Fruit fly (Drosophila melanogaster): ENCODE measurements around the gene lsn.
A peak's percentile ranks its signal among the peaks of the same experiment; 100 is the strongest.

The lsn gene

DNA sequence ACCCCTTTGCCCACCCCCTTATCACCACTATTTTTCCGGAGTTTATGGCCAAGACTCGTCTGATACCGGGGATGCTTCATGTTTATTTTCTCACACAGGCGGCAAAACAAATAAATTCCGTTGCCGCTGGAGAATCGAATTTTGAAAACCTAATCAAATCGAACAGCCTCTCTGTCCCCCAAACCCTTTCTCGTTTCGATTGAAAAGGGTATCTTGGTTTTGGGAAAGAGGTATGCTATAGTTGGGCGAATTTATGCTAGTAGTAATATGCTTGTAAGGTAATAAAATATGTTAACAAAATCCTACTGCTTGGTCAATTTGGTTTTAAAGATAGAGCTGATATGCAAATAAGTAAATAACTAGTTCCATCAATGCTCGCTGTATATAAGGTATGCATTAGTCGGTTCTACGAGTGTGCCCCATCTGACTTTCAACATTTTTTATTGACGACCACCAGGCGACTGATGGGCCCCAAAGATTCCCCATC is 36.9 kb upstream of the lsn start (continued):
- TF ChIP-seq fd102C (GFP tag; optimal IDR thresholded peaks at IDR 0.05) (no peak), lilli (GFP tag; optimal IDR thresholded peaks at IDR 0.05) (peak; percentile 70), CG13424 (tag; optimal IDR thresholded peaks at IDR 0.05) (peak; percentile 76), sr (GFP tag; IDR thresholded peaks at IDR 0.05) (no peak), esg (GFP tag; conservative IDR thresholded peaks at IDR 0.05) (peak; percentile 58), BtbVII (GFP tag; optimal IDR thresholded peaks at IDR 0.05) (no peak), CG7745 (tag; optimal IDR thresholded peaks at IDR 0.05) (peak; percentile 39), dimm (GFP tag; IDR thresholded peaks at IDR 0.05) (peak; percentile 53), CG13775 (GFP tag; optimal IDR thresholded peaks at IDR 0.05) (peak; percentile 55), CG6854 (GFP tag; optimal IDR thresholded peaks at IDR 0.05) (no peak), CG15011 (GFP tag; optimal IDR thresholded peaks at IDR 0.05) (no peak), Oli (tag; optimal IDR thresholded peaks at IDR 0.05) (peak; percentile 82), Antp (GFP tag; optimal IDR thresholded peaks at IDR 0.05) (peak; percentile 5), nom (GFP tag; optimal IDR thresholded peaks at IDR 0.05) (no peak), Ets65A (GFP tag) (peak; percentile 93), stc (GFP tag; IDR thresholded peaks at IDR 0.05) (peak; percentile 32; the same call in 1 of the 2 replicates), h (optimal IDR thresholded peaks at IDR 0.05) (no peak), slbo (GFP tag; IDR thresholded peaks at IDR 0.05) (peak; percentile 32; the same call in 1 of the 2 replicates), CG1233 (GFP tag; optimal IDR thresholded peaks at IDR 0.05) (peak; percentile 35), CG12104 (GFP tag; optimal IDR thresholded peaks at IDR 0.05) (peak; percentile 43), tin (GFP tag; optimal IDR thresholded peaks at IDR 0.05) (peak; percentile 60), MBD-R2 (GFP tag; IDR thresholded peaks at IDR 0.05) (no peak), CoRest (tag; optimal IDR thresholded peaks at IDR 0.05) (peak; percentile 81), oc (tag; optimal IDR thresholded peaks at IDR 0.05) (peak; percentile 81), CG1647 (GFP tag; optimal IDR thresholded peaks at IDR 0.05) (peak; percentile 58), tup (GFP tag; optimal IDR thresholded peaks at IDR 0.05) (peak; percentile 46), CG31388 (GFP tag; optimal IDR thresholded peaks at IDR 0.05) (no peak), tx (GFP tag; optimal IDR thresholded peaks at IDR 0.05) (peak; percentile 80), sens-2 (GFP tag; IDR thresholded peaks at IDR 0.05) (peak; percentile 46; the same call in 1 of the 2 replicates), CG13123 (GFP tag; optimal IDR thresholded peaks at IDR 0.05) (peak; percentile 12), phol (tag; optimal IDR thresholded peaks at IDR 0.05) (peak; percentile 87), sna (GFP tag; IDR thresholded peaks at IDR 0.05; ENCODE audit: partially characterized antibody) (no peak), CG16815 (GFP tag; optimal IDR thresholded peaks at IDR 0.05) (peak; percentile 84), unc-4 (GFP tag; IDR thresholded peaks at IDR 0.05; ENCODE audit: partially characterized antibody) (no peak), ttk (GFP tag; IDR thresholded peaks at IDR 0.05) (peak; percentile 60), sob (GFP tag; IDR thresholded peaks at IDR 0.05) (no peak), eve (GFP tag; optimal IDR thresholded peaks at IDR 0.05) (peak in 1 of 2 experiments; percentile 95), CG11456 (GFP tag; IDR thresholded peaks at IDR 0.05) (no peak), CG5180 (GFP tag; optimal IDR thresholded peaks at IDR 0.05) (peak; percentile 1), CG1024 (GFP tag; IDR thresholded peaks at IDR 0.05) (no peak), pb (GFP tag; optimal IDR thresholded peaks at IDR 0.05) (peak; percentile 46), CG2199 (GFP tag; IDR thresholded peaks at IDR 0.05) (no peak), grau (tag; optimal IDR thresholded peaks at IDR 0.05) (peak; percentile 77), zf30C (GFP tag; optimal IDR thresholded peaks at IDR 0.05) (no peak), lbe (GFP tag; optimal IDR thresholded peaks at IDR 0.05) (no peak), CG18599 (GFP tag; optimal IDR thresholded peaks at IDR 0.05) (no peak), CG12942 (GFP tag; optimal IDR thresholded peaks at IDR 0.05) (peak; percentile 58), CG10959 (GFP tag; IDR thresholded peaks at IDR 0.05) (peak; percentile 84), sd (tag; optimal IDR thresholded peaks at IDR 0.05) (peak; percentile 31), br (optimal IDR thresholded peaks at IDR 0.05) (no peak), toy (GFP tag; IDR thresholded peaks at IDR 0.05) (no peak), peb (GFP tag; IDR thresholded peaks at IDR 0.05) (peak; percentile 74)
